Fruit fly (Drosophila melanogaster): ENCODE data around the gene Myc.

Gene Myc

dm6 chrX:3427614-3427965 lies 54.6 kb downstream of the Myc start (continued):
- TF ChIP-seq CG16779 (tag; optimal IDR thresholded peaks at IDR 0.05) (peak; percentile 62), Hr4 (GFP tag; optimal IDR thresholded peaks at IDR 0.05) (peak; percentile 84), CG6163 (GFP tag; IDR thresholded peaks at IDR 0.05) (peak; percentile 94), achi (GFP tag; optimal IDR thresholded peaks at IDR 0.05) (peak; percentile 94), Sox14 (GFP tag; optimal IDR thresholded peaks at IDR 0.05) (peak; percentile 94), CG34406 (GFP tag; optimal IDR thresholded peaks at IDR 0.05) (peak; percentile 94), Sox102F (GFP tag; optimal IDR thresholded peaks at IDR 0.05) (peak; percentile 97), vri (GFP tag; optimal IDR thresholded peaks at IDR 0.05) (peak; percentile 95), lz (GFP tag; optimal IDR thresholded peaks at IDR 0.05) (peak; percentile 95), CG32006 (GFP tag; optimal IDR thresholded peaks at IDR 0.05) (peak; percentile 86), fd85E (GFP tag; optimal IDR thresholded peaks at IDR 0.05) (no peak), CG11762 (GFP tag; optimal IDR thresholded peaks at IDR 0.05; ENCODE audit: insufficient read depth) (peak; percentile 72), dac (GFP tag; optimal IDR thresholded peaks at IDR 0.05) (peak; percentile 46), CG15336 (GFP tag; IDR thresholded peaks at IDR 0.05) (peak; percentile 85), CG31627 (GFP tag; optimal IDR thresholded peaks at IDR 0.05) (peak; percentile 96), CG11294 (GFP tag; IDR thresholded peaks at IDR 0.05) (peak; percentile 41), CG11902 (GFP tag; optimal IDR thresholded peaks at IDR 0.05) (peak; percentile 75), Hr38 (GFP tag; optimal IDR thresholded peaks at IDR 0.05) (no peak), svp (GFP tag) (peak; percentile 96), cyc (GFP tag; optimal IDR thresholded peaks at IDR 0.05) (peak; percentile 90), dsx (GFP tag; optimal IDR thresholded peaks at IDR 0.05; ENCODE audit: poor library complexity, severe bottlenecking) (peak; percentile 93), CG8632 (GFP tag; optimal IDR thresholded peaks at IDR 0.05) (peak; percentile 89), CG3919 (GFP tag; optimal IDR thresholded peaks at IDR 0.05) (peak; percentile 91), Blimp-1 (GFP tag; optimal IDR thresholded peaks at IDR 0.05) (peak; percentile 82), CG1621 (tag; optimal IDR thresholded peaks at IDR 0.05) (peak; percentile 87), pdm3 (GFP tag; optimal IDR thresholded peaks at IDR 0.05) (peak; percentile 96), Hr39 (GFP tag; optimal IDR thresholded peaks at IDR 0.05) (peak; percentile 96), Gug (GFP tag; IDR thresholded peaks at IDR 0.05) (peak; percentile 77), CG7368 (GFP tag; optimal IDR thresholded peaks at IDR 0.05) (peak; percentile 89), Sox15 (GFP tag; optimal IDR thresholded peaks at IDR 0.05) (peak; percentile 88), esn (GFP tag; optimal IDR thresholded peaks at IDR 0.05) (peak; percentile 97), Lpt (GFP tag; optimal IDR thresholded peaks at IDR 0.05) (peak; percentile 84), ss (GFP tag; optimal IDR thresholded peaks at IDR 0.05) (peak; percentile 93 to 94), OdsH (GFP tag; optimal IDR thresholded peaks at IDR 0.05) (peak; percentile 94)

- peak; percentile 46 for TF ChIP-seq fkh (GFP tag; optimal IDR thresholded peaks at IDR 0.05)
- TF ChIP-seq esn (GFP tag; optimal IDR thresholded peaks at IDR 0.05), result no peak
- no peak for TF ChIP-seq pdm3 (GFP tag; optimal IDR thresholded peaks at IDR 0.05)
Observed at dm6 chrX:3429952-3430351, 57.0 kb downstream of the Myc start.

- TF ChIP-seq Gug (GFP tag; IDR thresholded peaks at IDR 0.05) (peak; percentile 54), CG11902 (GFP tag; optimal IDR thresholded peaks at IDR 0.05) (no peak), OdsH (GFP tag; optimal IDR thresholded peaks at IDR 0.05) (peak; percentile 18), CG4318 (GFP tag; optimal IDR thresholded peaks at IDR 0.05) (no peak), CG34406 (GFP tag; optimal IDR thresholded peaks at IDR 0.05) (no peak), pdm3 (GFP tag; optimal IDR thresholded peaks at IDR 0.05) (peak; percentile 2), achi (GFP tag; optimal IDR thresholded peaks at IDR 0.05) (peak; percentile 2), Eip78C (GFP tag) (peak; percentile 77), CG1621 (tag; optimal IDR thresholded peaks at IDR 0.05) (no peak), CG6163 (GFP tag; IDR thresholded peaks at IDR 0.05) (0 out of 3 replicates have a peak, but pooled peaks have one; percentile 8), eg (GFP tag; IDR thresholded peaks at IDR 0.05) (peak; percentile 67), CG9139 (GFP tag; optimal IDR thresholded peaks at IDR 0.05) (no peak), Hr39 (GFP tag; optimal IDR thresholded peaks at IDR 0.05) (no peak), Eip75B (GFP tag; optimal IDR thresholded peaks at IDR 0.05) (no peak), CG32006 (GFP tag; optimal IDR thresholded peaks at IDR 0.05) (peak; percentile 23), CG15336 (GFP tag; IDR thresholded peaks at IDR 0.05) (peak; percentile 81), CG8119 (GFP tag; IDR thresholded peaks at IDR 0.05) (peak; percentile 53; the same call in 1 of the 3 replicates)
Observed at dm6 chrX:3431641-3432040, 58.7 kb downstream of the Myc start.

Measured in whole organism, prepupa.